Fruit fly (Drosophila melanogaster): ENCODE data around the gene ninaA.

ninaA gene

dm6 chr2L:866950-867744, 10.0 kb upstream of the ninaA start (continued):
- peak; percentile 62 for TF ChIP-seq trem (tag; optimal IDR thresholded peaks at IDR 0.05)
- peak; percentile 71 for TF ChIP-seq ewg (GFP tag; optimal IDR thresholded peaks at IDR 0.05)
- TF ChIP-seq emc (GFP tag; optimal IDR thresholded peaks at IDR 0.05): peak; percentile 75
- peak; percentile 34 for TF ChIP-seq Jarid2 (GFP tag; optimal IDR thresholded peaks at IDR 0.05)
- peak; percentile 90 for TF ChIP-seq CG5245 (GFP tag; optimal IDR thresholded peaks at IDR 0.05)
- TF ChIP-seq Fer2 (tag; optimal IDR thresholded peaks at IDR 0.05): peak; percentile 89
- peak; percentile 89 for TF ChIP-seq Dip3 (GFP tag; optimal IDR thresholded peaks at IDR 0.05)
- TF ChIP-seq CG11247 (GFP tag; IDR thresholded peaks at IDR 0.05): peak; percentile 95
- TF ChIP-seq CG6854 (GFP tag; optimal IDR thresholded peaks at IDR 0.05): peak; percentile 78
- TF ChIP-seq CG2120 (GFP tag; optimal IDR thresholded peaks at IDR 0.05): peak; percentile 96
- peak; percentile 85 for TF ChIP-seq CG17385 (GFP tag; optimal IDR thresholded peaks at IDR 0.05)
- TF ChIP-seq CG8359 (GFP tag; optimal IDR thresholded peaks at IDR 0.05; ENCODE audit: borderline replicate concordance): peak; percentile 52
- peak; percentile 96 for TF ChIP-seq dysf (GFP tag; IDR thresholded peaks at IDR 0.05)
- peak; percentile 81 for TF ChIP-seq D19B (GFP tag; optimal IDR thresholded peaks at IDR 0.05)
- no peak for TF ChIP-seq z (GFP tag; IDR thresholded peaks at IDR 0.05)
- TF ChIP-seq CG12219 (GFP tag; optimal IDR thresholded peaks at IDR 0.05): peak; percentile 90
- peak; percentile 81 for TF ChIP-seq CG30431 (GFP tag; optimal IDR thresholded peaks at IDR 0.05)
- TF ChIP-seq croc (GFP tag; conservative IDR thresholded peaks at IDR 0.05): peak; percentile 85
- peak; percentile 91 for TF ChIP-seq Taf1 (GFP tag; IDR thresholded peaks at IDR 0.05)
- peak; percentile 91 for TF ChIP-seq wdn (GFP tag; IDR thresholded peaks at IDR 0.05)
- TF ChIP-seq CG9215 (GFP tag; IDR thresholded peaks at IDR 0.05): peak; percentile 93
- peak; percentile 90 for TF ChIP-seq toy (GFP tag; IDR thresholded peaks at IDR 0.05)
- TF ChIP-seq ap (GFP tag; IDR thresholded peaks at IDR 0.05): peak; percentile 91
- TF ChIP-seq Blimp-1 (GFP tag; optimal IDR thresholded peaks at IDR 0.05): peak; percentile 86
- TF ChIP-seq Xbp1 (GFP tag; optimal IDR thresholded peaks at IDR 0.05): peak; percentile 94
- TF ChIP-seq Bgb (GFP tag; IDR thresholded peaks at IDR 0.05; ENCODE audit: partially characterized antibody): peak; percentile 35; the same call in 1 of the 2 replicates
- TF ChIP-seq twi (tag; optimal IDR thresholded peaks at IDR 0.05): peak; percentile 83
- peak; percentile 75 for TF ChIP-seq E2f2 (GFP tag; IDR thresholded peaks at IDR 0.05)
- TF ChIP-seq ab (GFP tag; optimal IDR thresholded peaks at IDR 0.05): peak; percentile 72
- TF ChIP-seq E2f1 (GFP tag; IDR thresholded peaks at IDR 0.05): peak; percentile 96
- TF ChIP-seq fd64A (GFP tag; optimal IDR thresholded peaks at IDR 0.05): peak; percentile 71
- peak; percentile 91 for TF ChIP-seq peb (GFP tag; IDR thresholded peaks at IDR 0.05)
- 0 out of 3 replicates have a peak, but pooled peaks have one; percentile 43 for TF ChIP-seq mld (GFP tag; IDR thresholded peaks at IDR 0.05; ENCODE audit: partially characterized antibody)
- peak; percentile 93 for TF ChIP-seq HLH54F (GFP tag; optimal IDR thresholded peaks at IDR 0.05)
- TF ChIP-seq CkIIα-i1 (GFP tag; IDR thresholded peaks at IDR 0.05): peak; percentile 31; the same call in 1 of the 2 replicates
- peak; percentile 91 for TF ChIP-seq mirr (GFP tag; optimal IDR thresholded peaks at IDR 0.05)
- TF ChIP-seq bab2 (GFP tag; optimal IDR thresholded peaks at IDR 0.05): peak; percentile 92
- TF ChIP-seq fru (optimal IDR thresholded peaks at IDR 0.05): no peak
- peak; percentile 89 for TF ChIP-seq corto (GFP tag; optimal IDR thresholded peaks at IDR 0.05)
- no peak for TF ChIP-seq hkb (optimal IDR thresholded peaks at IDR 0.05)
- peak; percentile 96 for TF ChIP-seq hkb (GFP tag; IDR thresholded peaks at IDR 0.05)
- no peak for TF ChIP-seq CG16813 (GFP tag; IDR thresholded peaks at IDR 0.05; ENCODE audit: partially characterized antibody)
- peak; percentile 95 for TF ChIP-seq H15 (GFP tag; IDR thresholded peaks at IDR 0.05)
- TF ChIP-seq CG14710 (tag; optimal IDR thresholded peaks at IDR 0.05): peak; percentile 83
- TF ChIP-seq sob (GFP tag; IDR thresholded peaks at IDR 0.05): peak; percentile 95
- TF ChIP-seq nerfin-2 (GFP tag; IDR thresholded peaks at IDR 0.05; ENCODE audit: partially characterized antibody): no peak
- peak; percentile 94 for TF ChIP-seq chm (GFP tag; IDR thresholded peaks at IDR 0.05)
- TF ChIP-seq CG2129 (GFP tag; IDR thresholded peaks at IDR 0.05; ENCODE audit: partially characterized antibody): no peak
- peak; percentile 75 for TF ChIP-seq shn (GFP tag; optimal IDR thresholded peaks at IDR 0.05)
- peak; percentile 4 for TF ChIP-seq Sry-β (GFP tag; optimal IDR thresholded peaks at IDR 0.05)

All from whole organism, embryonic.